Fruit fly (Drosophila melanogaster): ENCODE data around the gene msd5.

The msd5 gene

DNA sequence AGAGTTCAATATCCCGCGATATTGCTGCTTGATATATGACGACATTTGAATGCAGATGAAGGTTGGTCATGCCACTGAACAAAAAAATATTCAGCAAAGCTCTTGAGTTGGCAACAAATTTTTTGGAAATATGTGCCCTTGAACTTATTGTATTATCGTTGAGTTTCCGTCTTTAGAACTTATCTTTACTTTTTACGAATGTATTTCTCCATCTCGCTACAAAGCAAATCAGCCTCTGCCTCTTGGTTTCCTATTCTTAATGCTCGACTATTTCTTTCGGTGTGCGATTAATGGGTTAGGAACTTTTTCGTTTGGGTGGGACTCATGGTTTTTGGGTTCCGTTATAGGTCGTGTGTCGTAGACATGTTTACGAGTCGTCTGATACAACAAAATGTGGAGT lies 9.8 kb downstream of the msd5 start (continued):
- peak; percentile 15 for TF ChIP-seq CG11723 (GFP tag; optimal IDR thresholded peaks at IDR 0.05)
- no peak for TF ChIP-seq Dfd (GFP tag; optimal IDR thresholded peaks at IDR 0.05)
- no peak for TF ChIP-seq CG8765 (GFP tag; IDR thresholded peaks at IDR 0.05)
- TF ChIP-seq CG4820 (GFP tag; optimal IDR thresholded peaks at IDR 0.05), result peak; percentile 74
- peak; percentile 19 for TF ChIP-seq salm (tag; optimal IDR thresholded peaks at IDR 0.05)
- peak; percentile 64 for TF ChIP-seq Camta (GFP tag; optimal IDR thresholded peaks at IDR 0.05)
- TF ChIP-seq klu (GFP tag; IDR thresholded peaks at IDR 0.05), result no peak
- no peak for TF ChIP-seq Nf-YA (GFP tag; IDR thresholded peaks at IDR 0.05)
- no peak for TF ChIP-seq YL-1 (GFP tag; optimal IDR thresholded peaks at IDR 0.05)
- TF ChIP-seq Atf-2 (GFP tag; optimal IDR thresholded peaks at IDR 0.05), result peak; percentile 57
- peak; percentile 64 for TF ChIP-seq fd64A (GFP tag; optimal IDR thresholded peaks at IDR 0.05)
- TF ChIP-seq bsh (GFP tag; optimal IDR thresholded peaks at IDR 0.05), result peak in 1 of 2 experiments; percentile 95
- no peak for TF ChIP-seq bigmax (GFP tag; optimal IDR thresholded peaks at IDR 0.05)
- no peak for TF ChIP-seq tup (GFP tag; optimal IDR thresholded peaks at IDR 0.05)
- TF ChIP-seq unpg (GFP tag; optimal IDR thresholded peaks at IDR 0.05), result peak; percentile 77
- TF ChIP-seq CG16815 (GFP tag; optimal IDR thresholded peaks at IDR 0.05), result peak; percentile 52
- 0 out of 2 replicates have a peak, but pooled peaks have one; percentile 14 for TF ChIP-seq sob (GFP tag; IDR thresholded peaks at IDR 0.05)
- TF ChIP-seq nau (GFP tag; optimal IDR thresholded peaks at IDR 0.05), result peak; percentile 25
- TF ChIP-seq esg (GFP tag; conservative IDR thresholded peaks at IDR 0.05), result peak; percentile 62
- peak; percentile 75 for TF ChIP-seq twi (tag; optimal IDR thresholded peaks at IDR 0.05)
- peak; percentile 54 for TF ChIP-seq CG2875 (GFP tag; optimal IDR thresholded peaks at IDR 0.05)
- no peak for TF ChIP-seq CG13123 (GFP tag; optimal IDR thresholded peaks at IDR 0.05)
- TF ChIP-seq Hr39 (optimal IDR thresholded peaks at IDR 0.05), result no peak
- TF ChIP-seq Awh (GFP tag; IDR thresholded peaks at IDR 0.05), result no peak
- TF ChIP-seq CG6813 (GFP tag; optimal IDR thresholded peaks at IDR 0.05), result peak; percentile 59
- peak; percentile 60; the same call in 1 of the 3 replicates for TF ChIP-seq Optix (GFP tag; IDR thresholded peaks at IDR 0.05)
- TF ChIP-seq Doc3 (GFP tag; IDR thresholded peaks at IDR 0.05; ENCODE audit: partially characterized antibody), result no peak
- TF ChIP-seq CG10366 (GFP tag; IDR thresholded peaks at IDR 0.05), result peak; percentile 61; the same call in 1 of the 2 replicates
- peak; percentile 68 for TF ChIP-seq CG1602 (GFP tag; optimal IDR thresholded peaks at IDR 0.05)
- TF ChIP-seq CG2116 (GFP tag; optimal IDR thresholded peaks at IDR 0.05), result peak; percentile 13
- TF ChIP-seq CrebB (tag; optimal IDR thresholded peaks at IDR 0.05), result no peak
- TF ChIP-seq Ssrp (tag; optimal IDR thresholded peaks at IDR 0.05), result peak; percentile 83
- TF ChIP-seq nerfin-2 (GFP tag; IDR thresholded peaks at IDR 0.05; ENCODE audit: partially characterized antibody), result no peak
- no peak for TF ChIP-seq Mrtf (GFP tag; IDR thresholded peaks at IDR 0.05)
- TF ChIP-seq CG18619 (GFP tag; optimal IDR thresholded peaks at IDR 0.05), result peak; percentile 5
- TF ChIP-seq sd (tag; optimal IDR thresholded peaks at IDR 0.05), result peak; percentile 49
- peak; percentile 55 for TF ChIP-seq CG10431 (GFP tag; optimal IDR thresholded peaks at IDR 0.05)
- TF ChIP-seq CG17328 (GFP tag; IDR thresholded peaks at IDR 0.05), result peak; percentile 84
- TF ChIP-seq maf-S (GFP tag; optimal IDR thresholded peaks at IDR 0.05), result no peak
- peak; percentile 77 for TF ChIP-seq Hsf (GFP tag; optimal IDR thresholded peaks at IDR 0.05)
- TF ChIP-seq Lhr (GFP tag; optimal IDR thresholded peaks at IDR 0.05), result peak; percentile 49
- no peak for TF ChIP-seq corto (GFP tag; optimal IDR thresholded peaks at IDR 0.05)
- peak; percentile 84 for TF ChIP-seq Xrp1 (GFP tag; IDR thresholded peaks at IDR 0.05)
- TF ChIP-seq Sin3A (optimal IDR thresholded peaks at IDR 0.05), result no peak
- peak; percentile 75 for TF ChIP-seq Xbp1 (GFP tag; optimal IDR thresholded peaks at IDR 0.05)
- no peak for TF ChIP-seq ro (GFP tag; IDR thresholded peaks at IDR 0.05)
- TF ChIP-seq her (GFP tag; optimal IDR thresholded peaks at IDR 0.05), result peak; percentile 59
- TF ChIP-seq CG10147 (GFP tag; optimal IDR thresholded peaks at IDR 0.05), result peak; percentile 44
- TF ChIP-seq Hmx (GFP tag; optimal IDR thresholded peaks at IDR 0.05), result no peak
- peak; percentile 33 for TF ChIP-seq btn (GFP tag; optimal IDR thresholded peaks at IDR 0.05)
- peak; percentile 76 for TF ChIP-seq az2 (GFP tag; optimal IDR thresholded peaks at IDR 0.05)
- TF ChIP-seq ci (GFP tag; IDR thresholded peaks at IDR 0.05), result peak; percentile 70

Data from whole organism, embryonic.